Fruit fly (Drosophila melanogaster) Kc167 (cell line): ENCODE data around the gene Cyp313a1.

ENCODE experiments used
- Sin3A ChIP-seq: fragments of >200 bp; optimal IDR thresholded peaks from 2 replicates; lab custom pipeline; 2018; ENCODE audit warnings: missing external identifiers
- h ChIP-seq: fragments of >200 bp; optimal IDR thresholded peaks from 3 replicates; lab custom pipeline; 2018; ENCODE audit warnings: missing external identifiers
- insv ChIP-seq: fragments of >200 bp; optimal IDR thresholded peaks from 3 replicates; lab custom pipeline; 2018; ENCODE audit warnings: missing external identifiers
- psq ChIP-seq: fragments of >200 bp; optimal IDR thresholded peaks from 2 replicates; lab custom pipeline; 2017; ENCODE audit warnings: missing external identifiers
- ttk ChIP-seq: sonication (Bioruptor generic); optimal IDR thresholded peaks from 2 replicates; lab custom pipeline; 2017; ENCODE audit warnings: missing external identifiers

dm6 chr3R:14568501-14569137 is 47.8 kb downstream of the Cyp313a1 start, which contains the start of gene CG8066:
- TF ChIP-seq insv (lab: Kevin White, UChicago) (no peak), psq (lab: Kevin White, UChicago) (no peak), Sin3A (lab: Kevin White, UChicago) (no peak), ttk (lab: Kevin White, UChicago) (no peak), h (no peak)
